Fruit fly (Drosophila melanogaster): Measurements from ENCODE around the gene Dlip1.
A peak's percentile ranks its signal among the peaks of the same experiment; 100 is the strongest.

Gene Dlip1

dm6 chrX:9139138-9139537, 19.3 kb upstream of the Dlip1 start (continued):
- TF ChIP-seq CG4318 (GFP tag; optimal IDR thresholded peaks at IDR 0.05) (no peak), fd59A (GFP tag; optimal IDR thresholded peaks at IDR 0.05) (no peak), CG31627 (GFP tag; optimal IDR thresholded peaks at IDR 0.05) (no peak), Eip78C (GFP tag) (no peak), fd85E (GFP tag; optimal IDR thresholded peaks at IDR 0.05) (no peak), Blimp-1 (GFP tag; optimal IDR thresholded peaks at IDR 0.05) (no peak), CG11762 (GFP tag; optimal IDR thresholded peaks at IDR 0.05; ENCODE audit: insufficient read depth) (no peak), Hr38 (GFP tag; optimal IDR thresholded peaks at IDR 0.05) (no peak), spab (GFP tag; optimal IDR thresholded peaks at IDR 0.05) (peak; percentile 33), Hr4 (GFP tag; optimal IDR thresholded peaks at IDR 0.05) (no peak), CG9139 (GFP tag; optimal IDR thresholded peaks at IDR 0.05) (peak; percentile 81), topi (GFP tag; optimal IDR thresholded peaks at IDR 0.05) (no peak), CG8119 (GFP tag; IDR thresholded peaks at IDR 0.05) (0 out of 3 replicates have a peak, but pooled peaks have one; percentile 17), CG6854 (GFP tag; optimal IDR thresholded peaks at IDR 0.05) (no peak), Ets21C (GFP tag; optimal IDR thresholded peaks at IDR 0.05) (no peak), esn (GFP tag; optimal IDR thresholded peaks at IDR 0.05) (no peak), CG1621 (tag; optimal IDR thresholded peaks at IDR 0.05) (peak; percentile 52), CG11902 (GFP tag; optimal IDR thresholded peaks at IDR 0.05) (no peak), CG16779 (tag; optimal IDR thresholded peaks at IDR 0.05) (peak; percentile 68), CG8319 (GFP tag; optimal IDR thresholded peaks at IDR 0.05) (no peak), CG3919 (GFP tag; optimal IDR thresholded peaks at IDR 0.05) (no peak), CG11294 (GFP tag; IDR thresholded peaks at IDR 0.05) (no peak), ss (GFP tag; optimal IDR thresholded peaks at IDR 0.05) (peak; percentile 81 to 85), Hr39 (GFP tag; optimal IDR thresholded peaks at IDR 0.05) (no peak)

- TF ChIP-seq CG32006 (GFP tag; optimal IDR thresholded peaks at IDR 0.05) (no peak), dac (GFP tag; optimal IDR thresholded peaks at IDR 0.05) (peak; percentile 14), Sox14 (GFP tag; optimal IDR thresholded peaks at IDR 0.05) (peak; percentile 73), vri (GFP tag; optimal IDR thresholded peaks at IDR 0.05) (peak; percentile 23), svp (GFP tag) (no peak), CG6792 (GFP tag; optimal IDR thresholded peaks at IDR 0.05) (peak; percentile 67), achi (GFP tag; optimal IDR thresholded peaks at IDR 0.05) (peak; percentile 71), CG8632 (GFP tag; optimal IDR thresholded peaks at IDR 0.05) (peak; percentile 43), Ets21C (GFP tag; optimal IDR thresholded peaks at IDR 0.05) (peak; percentile 56), Hr38 (GFP tag; optimal IDR thresholded peaks at IDR 0.05) (no peak), CG6808 (GFP tag; optimal IDR thresholded peaks at IDR 0.05) (peak; percentile 85), CG3919 (GFP tag; optimal IDR thresholded peaks at IDR 0.05) (peak; percentile 82), ss (GFP tag; optimal IDR thresholded peaks at IDR 0.05) (peak; percentile 74 to 85), CG6854 (GFP tag; optimal IDR thresholded peaks at IDR 0.05) (no peak), Eip78C (GFP tag) (peak; percentile 96), Met (GFP tag; optimal IDR thresholded peaks at IDR 0.05) (no peak), spab (GFP tag; optimal IDR thresholded peaks at IDR 0.05) (no peak), CG4318 (GFP tag; optimal IDR thresholded peaks at IDR 0.05) (no peak), Eip93F (GFP tag; optimal IDR thresholded peaks at IDR 0.05) (no peak), Sox15 (GFP tag; optimal IDR thresholded peaks at IDR 0.05) (peak; percentile 38), Hr4 (GFP tag; optimal IDR thresholded peaks at IDR 0.05) (peak; percentile 68), Hr39 (GFP tag; optimal IDR thresholded peaks at IDR 0.05) (peak; percentile 73), CG11294 (GFP tag; IDR thresholded peaks at IDR 0.05) (peak; percentile 77), CG6163 (GFP tag; IDR thresholded peaks at IDR 0.05) (peak; percentile 90), CG31627 (GFP tag; optimal IDR thresholded peaks at IDR 0.05) (peak; percentile 64), Eip75B (GFP tag; optimal IDR thresholded peaks at IDR 0.05) (peak; percentile 75), fd85E (GFP tag; optimal IDR thresholded peaks at IDR 0.05) (no peak), fkh (GFP tag; optimal IDR thresholded peaks at IDR 0.05) (no peak), esn (GFP tag; optimal IDR thresholded peaks at IDR 0.05) (peak; percentile 66), Smox (GFP tag; optimal IDR thresholded peaks at IDR 0.05) (peak; percentile 57), CG10669 (GFP tag; optimal IDR thresholded peaks at IDR 0.05) (peak; percentile 85), acj6 (GFP tag; optimal IDR thresholded peaks at IDR 0.05) (peak; percentile 72), dsx (GFP tag; optimal IDR thresholded peaks at IDR 0.05; ENCODE audit: poor library complexity, severe bottlenecking) (peak; percentile 75), CG10631 (GFP tag; optimal IDR thresholded peaks at IDR 0.05) (no peak), CG9139 (GFP tag; optimal IDR thresholded peaks at IDR 0.05) (peak; percentile 78), CG11762 (GFP tag; optimal IDR thresholded peaks at IDR 0.05; ENCODE audit: insufficient read depth) (peak; percentile 33), Ets96B (tag; optimal IDR thresholded peaks at IDR 0.05) (peak; percentile 70), cyc (GFP tag; optimal IDR thresholded peaks at IDR 0.05) (peak; percentile 73), CG15336 (GFP tag; IDR thresholded peaks at IDR 0.05) (peak; percentile 72), CG8319 (GFP tag; optimal IDR thresholded peaks at IDR 0.05) (no peak), pdm3 (GFP tag; optimal IDR thresholded peaks at IDR 0.05) (peak; percentile 82)
These were observed 17.2 kb upstream of the Dlip1 start for dm6 chrX:9141219-9141618.
